Fruit fly (Drosophila melanogaster) whole organism, adult: ENCODE data around the gene knk.
A peak's percentile ranks its signal among the peaks of the same experiment; 100 is the strongest.

Experiments
- CG11617 ChIP-seq: fragments of 200-800 bp; sonication (Bioruptor generic); optimal IDR thresholded peaks from 2 replicates; lab custom pipeline; 2017; ENCODE audit warnings: mild to moderate bottlenecking, missing biosample characterization, missing genetic modification reagents, missing genetic modification characterization
- CG12768 ChIP-seq: fragments of 200-800 bp; sonication (Bioruptor generic); optimal IDR thresholded peaks from 2 replicates; lab custom pipeline; 2017; ENCODE audit warnings: missing biosample characterization, missing genetic modification characterization, mild to moderate bottlenecking, moderate library complexity, missing genetic modification reagents
- CG14711 ChIP-seq: fragments of 200-800 bp; sonication (Bioruptor generic); optimal IDR thresholded peaks from 2 replicates; lab custom pipeline; 2018; ENCODE audit warnings: missing biosample characterization, mild to moderate bottlenecking, missing genetic modification characterization, moderate library complexity
- CG1620 ChIP-seq: fragments of 200-800 bp; sonication (Bioruptor generic); optimal IDR thresholded peaks from 2 replicates; lab custom pipeline; 2016; ENCODE audit warnings: missing biosample characterization, missing genetic modification characterization
- CG33017 ChIP-seq: fragments of 200-800 bp; sonication (Bioruptor generic); optimal IDR thresholded peaks from 2 replicates; lab custom pipeline; 2018; ENCODE audit warnings: missing biosample characterization, mild to moderate bottlenecking, missing genetic modification characterization, moderate library complexity
- CG5204 ChIP-seq: fragments of 200-800 bp; sonication (Bioruptor generic); optimal IDR thresholded peaks from 2 replicates; lab custom pipeline; 2016; ENCODE audit warnings: missing biosample characterization, missing genetic modification characterization
- CG7045 ChIP-seq: fragments of 200-800 bp; sonication (Bioruptor generic); optimal IDR thresholded peaks from 2 replicates; lab custom pipeline; 2017; ENCODE audit warnings: missing biosample characterization, mild to moderate bottlenecking, missing genetic modification characterization
- CG7101 ChIP-seq: fragments of 200-800 bp; sonication (Bioruptor generic); optimal IDR thresholded peaks from 2 replicates; lab custom pipeline; 2018; ENCODE audit warnings: missing biosample characterization, mild to moderate bottlenecking, missing genetic modification characterization, moderate library complexity
- Clk ChIP-seq: fragments of 200-800 bp; sonication (Bioruptor generic); optimal IDR thresholded peaks from 2 replicates; lab custom pipeline; 2017; ENCODE audit warnings: missing biosample characterization, missing genetic modification characterization
- Crg-1 ChIP-seq: fragments of 200-800 bp; sonication (Bioruptor generic); optimal IDR thresholded peaks from 2 replicates; lab custom pipeline; 2016; ENCODE audit warnings: missing biosample characterization, missing genetic modification characterization
- Hr96 ChIP-seq: fragments of 200-800 bp; sonication (Bioruptor generic); optimal IDR thresholded peaks from 2 replicates; lab custom pipeline; 2016; ENCODE audit warnings: missing biosample characterization, missing genetic modification characterization
- Mnt ChIP-seq: fragments of 200-800 bp; sonication (Bioruptor generic); optimal IDR thresholded peaks from 2 replicates; lab custom pipeline; 2016; ENCODE audit warnings: missing biosample characterization, mild to moderate bottlenecking, missing genetic modification characterization
- bab1 ChIP-seq: fragments of 200-800 bp; sonication (Bioruptor generic); optimal IDR thresholded peaks from 3 replicates; lab custom pipeline; 2019; ENCODE audit warnings: missing biosample characterization, mild to moderate bottlenecking, missing genetic modification characterization, moderate library complexity
- cic ChIP-seq: fragments of 200-800 bp; sonication (Bioruptor generic); optimal IDR thresholded peaks from 2 replicates; lab custom pipeline; 2017; ENCODE audit warnings: missing biosample characterization, mild to moderate bottlenecking, missing genetic modification characterization, moderate library complexity
- cnc ChIP-seq, 2 experiments: fragments of >200 bp; optimal IDR thresholded peaks; 2 replicates each; lab custom pipeline; 2017
- kay ChIP-seq: fragments of 200-800 bp; sonication (Bioruptor generic); peaks from one replicate; lab custom pipeline; 2016; ENCODE audit warnings: missing biosample characterization, missing genetic modification characterization, borderline replicate concordance
- ovo ChIP-seq: fragments of 200-800 bp; sonication (Bioruptor generic); optimal IDR thresholded peaks from 2 replicates; lab custom pipeline; 2016; ENCODE audit warnings: missing biosample characterization, missing genetic modification characterization
- pad ChIP-seq: fragments of 200-800 bp; sonication (Bioruptor generic); optimal IDR thresholded peaks from 3 replicates; lab custom pipeline; 2017; ENCODE audit warnings: missing biosample characterization, missing genetic modification characterization, mild to moderate bottlenecking, moderate library complexity, missing genetic modification reagents
- tj ChIP-seq: fragments of 200-800 bp; sonication (Bioruptor generic); optimal IDR thresholded peaks from 3 replicates; lab custom pipeline; 2017; ENCODE audit warnings: missing biosample characterization, mild to moderate bottlenecking, missing genetic modification characterization, moderate library complexity
- toe ChIP-seq: fragments of 200-800 bp; sonication (Bioruptor generic); optimal IDR thresholded peaks from 2 replicates; lab custom pipeline; 2016; ENCODE audit warnings: missing biosample characterization, missing genetic modification characterization

knk gene

DNA sequence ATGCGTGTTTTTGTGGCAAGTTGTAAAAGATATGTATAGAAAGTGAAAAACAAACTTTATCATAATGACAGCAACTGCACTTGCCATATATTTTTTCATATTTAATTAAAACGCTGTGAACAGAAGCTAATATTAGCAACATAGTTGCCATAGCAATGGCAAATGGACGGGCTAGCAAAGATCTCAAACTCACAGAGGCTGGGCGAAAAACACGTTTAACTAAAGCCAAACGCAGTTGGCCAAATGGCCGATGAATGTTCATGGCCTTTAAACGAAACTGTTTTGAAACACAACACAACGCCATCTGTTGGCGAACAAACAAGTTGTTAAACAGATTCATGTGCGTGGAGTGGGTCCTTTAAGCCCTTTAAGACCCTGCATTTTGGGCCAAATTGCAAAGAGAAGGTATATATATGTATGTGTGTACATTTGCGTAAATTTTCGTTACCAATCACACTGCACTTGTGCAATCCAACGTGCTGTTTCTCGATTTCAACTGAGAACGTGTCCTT is 23.0 kb upstream of the knk start:
- no peak for TF ChIP-seq Hr96 (GFP tag; lab: Kevin White, UChicago)
- TF ChIP-seq kay (GFP tag; lab: Kevin White, UChicago) = peak; percentile 57
- TF ChIP-seq Clk (GFP tag; lab: Kevin White, UChicago) = no peak
- no peak for TF ChIP-seq pad (GFP tag; lab: Kevin White, UChicago)
- TF ChIP-seq toe (GFP tag; lab: Kevin White, UChicago) = no peak
- no peak for TF ChIP-seq CG1620 (GFP tag; lab: Kevin White, UChicago)

DNA sequence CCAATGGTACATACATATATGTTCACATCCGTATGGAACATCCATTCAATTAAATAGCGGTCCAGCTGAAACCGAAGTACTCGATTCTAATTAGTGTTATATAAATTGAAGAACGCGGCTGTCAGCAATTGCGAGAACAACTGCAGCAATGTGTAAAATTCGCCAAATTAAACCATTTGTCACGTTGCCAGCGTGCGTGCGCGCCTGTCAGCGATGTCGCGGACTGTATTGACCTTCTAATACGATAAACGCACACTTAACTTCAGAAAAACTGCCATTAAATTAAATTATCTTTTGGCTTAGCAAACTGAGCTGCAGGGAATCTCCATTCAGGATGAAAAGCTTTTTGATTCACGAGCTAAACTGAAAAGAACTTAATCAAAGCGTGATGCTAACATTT is 21.7 kb upstream of the knk start:
- TF ChIP-seq CG33017 (tag; lab: Kevin White, UChicago) = no peak
- no peak for TF ChIP-seq cic
- no peak for TF ChIP-seq Clk (GFP tag; lab: Kevin White, UChicago)
- TF ChIP-seq CG12768 (GFP tag; lab: Kevin White, UChicago) = no peak
- TF ChIP-seq Crg-1 (GFP tag; lab: Kevin White, UChicago) = no peak
- TF ChIP-seq bab1 (GFP tag; lab: Kevin White, UChicago) = no peak
- no peak for TF ChIP-seq CG7101
- no peak for TF ChIP-seq kay (GFP tag; lab: Kevin White, UChicago)
- no peak for TF ChIP-seq cnc (optimal IDR thresholded peaks at IDR 0.05; lab: Kevin White, UChicago)
- TF ChIP-seq CG5204 (GFP tag; lab: Kevin White, UChicago) = no peak
- TF ChIP-seq Hr96 (GFP tag; lab: Kevin White, UChicago) = no peak
- no peak for TF ChIP-seq pad (GFP tag; lab: Kevin White, UChicago)
- TF ChIP-seq tj (GFP tag; lab: Kevin White, UChicago) = no peak
- no peak for TF ChIP-seq CG11617 (GFP tag; lab: Kevin White, UChicago)

DNA sequence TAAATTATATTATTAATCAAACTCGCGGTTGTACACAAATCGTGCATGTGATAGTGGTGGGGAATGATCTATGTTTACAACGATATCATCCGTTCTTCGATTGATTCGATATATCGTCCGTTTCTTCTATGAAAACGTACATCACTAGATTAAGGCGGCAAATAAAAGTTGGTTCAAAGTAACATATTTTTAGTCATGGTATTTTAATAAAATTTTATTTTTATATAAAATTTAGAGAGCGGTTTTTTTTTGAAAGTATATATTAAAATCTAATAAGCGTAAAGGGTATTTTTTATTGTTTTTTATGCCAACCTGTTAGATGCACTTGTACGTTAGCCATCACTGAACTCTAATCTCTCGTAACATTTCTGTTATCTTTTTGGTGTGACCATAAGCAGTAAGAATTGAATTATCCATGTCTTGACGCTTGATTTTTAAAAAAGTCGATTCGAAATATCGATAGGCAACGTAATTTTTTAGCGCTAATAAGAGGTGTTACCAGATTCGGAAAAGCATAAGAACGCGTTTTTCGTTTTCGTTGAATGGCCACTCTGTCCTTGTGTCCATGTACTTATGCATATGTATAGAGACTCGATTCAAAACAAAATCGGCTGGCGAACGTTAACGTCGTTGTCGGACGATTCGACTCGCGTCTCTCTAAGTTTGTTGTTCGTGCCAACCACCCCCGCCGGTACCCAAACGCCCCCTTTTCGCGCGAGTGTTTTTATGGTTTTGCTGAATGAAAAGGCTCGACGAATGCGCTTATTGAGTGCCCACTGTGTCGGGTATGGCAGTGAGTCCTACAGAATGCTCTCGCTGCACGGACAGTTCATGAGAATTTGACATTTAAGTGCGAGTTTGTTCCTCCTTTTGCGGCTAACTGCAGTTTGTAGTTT is 18.9 kb upstream of the knk start, which contains the start of the genes TAF1B and Invadolysin:
Gene TAF1B, minus strand, starts transcription at position 82 of the 896 bp plus-strand sequence.
Gene Invadolysin, plus strand, starts transcription at position 566 of the 896 bp plus-strand sequence.
- no peak for TF ChIP-seq tj (GFP tag; lab: Kevin White, UChicago)
- no peak for TF ChIP-seq cnc (optimal IDR thresholded peaks at IDR 0.05; lab: Kevin White, UChicago)
- no peak for TF ChIP-seq Clk (GFP tag; lab: Kevin White, UChicago)
- peak; percentile 44 for TF ChIP-seq CG1620 (GFP tag; lab: Kevin White, UChicago)
- TF ChIP-seq Crg-1 (GFP tag; lab: Kevin White, UChicago) = peak; percentile 51
- peak; percentile 67 for TF ChIP-seq Mnt (GFP tag; lab: Kevin White, UChicago)
- TF ChIP-seq toe (GFP tag; lab: Kevin White, UChicago) = peak; percentile 71
- peak; percentile 31 for TF ChIP-seq Hr96 (GFP tag; lab: Kevin White, UChicago)
- TF ChIP-seq CG11617 (GFP tag; lab: Kevin White, UChicago) = peak; percentile 64
- no peak for TF ChIP-seq CG7045
- peak; percentile 49 for TF ChIP-seq CG33017 (tag; lab: Kevin White, UChicago)
- no peak for TF ChIP-seq CG12768 (GFP tag; lab: Kevin White, UChicago)
- peak; percentile 70 for TF ChIP-seq cic
- peak; percentile 98 for TF ChIP-seq kay (GFP tag; lab: Kevin White, UChicago)
- peak; percentile 62 for TF ChIP-seq bab1 (GFP tag; lab: Kevin White, UChicago)
- peak; percentile 42 for TF ChIP-seq CG14711 (tag; lab: Kevin White, UChicago)
- TF ChIP-seq CG7101 = peak; percentile 29
- TF ChIP-seq ovo (GFP tag; lab: Kevin White, UChicago) = peak; percentile 57
- peak; percentile 8 for TF ChIP-seq pad (GFP tag; lab: Kevin White, UChicago)
- TF ChIP-seq CG5204 (GFP tag; lab: Kevin White, UChicago) = peak; percentile 48

DNA sequence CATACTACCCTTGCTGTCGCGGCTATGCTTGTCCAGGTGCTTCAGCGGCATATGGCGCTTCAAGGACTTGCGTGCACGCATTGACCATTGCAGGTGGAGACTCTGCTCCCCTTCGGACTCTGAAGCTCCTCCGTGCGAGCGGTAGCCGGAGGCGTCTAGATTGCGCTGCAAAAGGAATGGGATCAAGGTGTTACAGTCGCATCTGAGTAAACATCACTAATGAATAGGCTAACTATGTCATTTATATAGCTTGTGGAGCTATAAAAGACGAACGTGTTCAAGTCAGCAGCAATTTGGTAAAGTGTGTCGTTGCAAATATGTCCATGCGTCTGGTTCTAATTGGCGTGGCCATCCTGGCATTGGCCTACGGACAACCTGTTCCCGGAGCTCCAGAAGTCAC is 17.3 kb upstream of the knk start, which contains the start of gene CG42759:
Gene CG42759, plus strand, starts transcription at position 301 of the 400 bp plus-strand sequence.
- TF ChIP-seq CG1620 (GFP tag; lab: Kevin White, UChicago) = no peak
- TF ChIP-seq bab1 (GFP tag; lab: Kevin White, UChicago) = no peak
- TF ChIP-seq CG7045 = no peak
- TF ChIP-seq toe (GFP tag; lab: Kevin White, UChicago) = no peak

DNA sequence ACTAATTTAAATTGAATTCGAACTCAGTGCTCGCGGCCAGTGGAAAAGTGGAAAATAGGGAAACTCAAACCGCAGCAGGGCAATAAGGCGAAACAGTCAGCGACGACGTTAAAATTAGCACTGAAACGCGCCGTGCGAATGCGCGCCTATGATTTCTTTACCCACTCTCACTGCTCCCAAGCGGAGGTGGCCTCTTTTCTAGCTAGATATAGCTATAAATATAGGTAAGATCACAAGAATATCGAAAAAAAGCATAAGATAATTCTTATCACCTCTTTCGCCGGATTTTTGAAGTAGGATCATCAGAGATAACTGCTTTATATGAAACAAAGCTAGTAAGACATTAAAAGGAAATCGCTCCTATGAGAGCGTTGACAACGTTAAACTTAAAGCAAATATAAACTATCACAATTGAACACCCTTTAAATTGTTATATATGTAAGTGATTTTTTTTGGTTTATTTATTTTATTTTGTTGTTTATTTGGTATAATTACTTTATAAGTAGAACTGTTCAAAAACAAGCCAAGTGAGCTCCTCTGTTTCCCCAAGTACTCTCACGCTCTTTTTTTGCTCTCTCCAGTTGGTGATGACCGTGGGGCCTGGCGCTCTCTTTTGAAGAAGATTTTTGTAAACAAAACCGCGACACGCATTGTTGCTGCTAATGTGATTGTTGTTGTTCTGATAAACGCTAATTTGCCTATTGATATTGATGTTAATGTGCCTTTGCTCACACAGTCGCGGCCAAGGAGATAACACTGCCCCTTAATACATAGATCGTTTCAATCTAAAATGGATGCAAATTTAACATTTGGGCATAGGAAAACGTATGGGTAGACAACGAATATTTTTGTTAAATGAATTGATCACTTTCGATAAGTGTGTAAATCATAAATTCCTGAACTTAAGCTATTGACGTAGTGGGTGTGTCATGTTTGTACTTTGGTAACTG is 14.5 kb upstream of the knk start, which contains the start of gene tws:
Gene tws, minus strand, starts transcription at position 124 of the 950 bp plus-strand sequence.
- TF ChIP-seq toe (GFP tag; lab: Kevin White, UChicago) = peak; percentile 50
- no peak for TF ChIP-seq CG7045
- peak; percentile 76 for TF ChIP-seq CG11617 (GFP tag; lab: Kevin White, UChicago)
- TF ChIP-seq CG5204 (GFP tag; lab: Kevin White, UChicago) = peak; percentile 65
- TF ChIP-seq Mnt (GFP tag; lab: Kevin White, UChicago) = peak; percentile 32
- peak; percentile 76 for TF ChIP-seq kay (GFP tag; lab: Kevin White, UChicago)
- TF ChIP-seq CG33017 (tag; lab: Kevin White, UChicago) = peak; percentile 22
- peak; percentile 31 for TF ChIP-seq Clk (GFP tag; lab: Kevin White, UChicago)
- TF ChIP-seq CG14711 (tag; lab: Kevin White, UChicago) = peak; percentile 21
- TF ChIP-seq cic = no peak
- TF ChIP-seq Crg-1 (GFP tag; lab: Kevin White, UChicago) = peak; percentile 48
- TF ChIP-seq Hr96 (GFP tag; lab: Kevin White, UChicago) = no peak
- TF ChIP-seq pad (GFP tag; lab: Kevin White, UChicago) = peak; percentile 38
- TF ChIP-seq bab1 (GFP tag; lab: Kevin White, UChicago) = peak; percentile 52
- TF ChIP-seq tj (GFP tag; lab: Kevin White, UChicago) = peak; percentile 36
- no peak for TF ChIP-seq cnc (optimal IDR thresholded peaks at IDR 0.05; lab: Kevin White, UChicago)
- peak; percentile 14 for TF ChIP-seq CG1620 (GFP tag; lab: Kevin White, UChicago)
- no peak for TF ChIP-seq ovo (GFP tag; lab: Kevin White, UChicago)
- TF ChIP-seq CG7101 = peak; percentile 56
- TF ChIP-seq CG12768 (GFP tag; lab: Kevin White, UChicago) = peak; percentile 73
